Fruit fly (Drosophila melanogaster): ENCODE data around the gene hd.

Gene hd

dm6 chr3R:5374720-5375119, at the start of gene hd, which contains the start of gene CG14667:
hd (minus strand) TSS chr3R:5374962.
CG14667 (plus strand) TSS chr3R:5375022.
- TF ChIP-seq CG1620 (GFP tag; optimal IDR thresholded peaks at IDR 0.05) (no peak), Mnt (GFP tag; optimal IDR thresholded peaks at IDR 0.05) (peak; percentile 14), Hr96 (GFP tag; optimal IDR thresholded peaks at IDR 0.05) (no peak), cnc (optimal IDR thresholded peaks at IDR 0.05) (no peak), CG7101 (tag; optimal IDR thresholded peaks at IDR 0.05) (no peak), Clk (GFP tag; optimal IDR thresholded peaks at IDR 0.05) (no peak), CG7045 (GFP tag; optimal IDR thresholded peaks at IDR 0.05) (no peak), CG12768 (GFP tag; optimal IDR thresholded peaks at IDR 0.05) (no peak), CG14711 (tag; optimal IDR thresholded peaks at IDR 0.05) (no peak), tj (GFP tag; optimal IDR thresholded peaks at IDR 0.05) (no peak), toe (GFP tag; optimal IDR thresholded peaks at IDR 0.05) (peak; percentile 50)

- peak; percentile 60 for TF ChIP-seq kay (GFP tag; ENCODE audit: borderline replicate concordance)
- TF ChIP-seq CG7101 (tag; optimal IDR thresholded peaks at IDR 0.05), result no peak
These were observed 47.4 kb upstream of the hd start for dm6 chr3R:5422123-5422522.

dm6 chr3R:5420454-5420853, 45.7 kb upstream of the hd start:
- TF ChIP-seq CG5204 (GFP tag; optimal IDR thresholded peaks at IDR 0.05), result no peak
- TF ChIP-seq CG7045 (GFP tag; optimal IDR thresholded peaks at IDR 0.05), result no peak
- no peak for TF ChIP-seq Clk (GFP tag; optimal IDR thresholded peaks at IDR 0.05)
- no peak for TF ChIP-seq tj (GFP tag; optimal IDR thresholded peaks at IDR 0.05)
- TF ChIP-seq CG11617 (GFP tag; optimal IDR thresholded peaks at IDR 0.05), result no peak
- TF ChIP-seq cic (GFP tag; optimal IDR thresholded peaks at IDR 0.05), result no peak
- no peak for TF ChIP-seq CG14711 (tag; optimal IDR thresholded peaks at IDR 0.05)
- no peak for TF ChIP-seq ovo (GFP tag; optimal IDR thresholded peaks at IDR 0.05)
- TF ChIP-seq kay (GFP tag; ENCODE audit: borderline replicate concordance), result no peak
- TF ChIP-seq cnc (optimal IDR thresholded peaks at IDR 0.05), result no peak
- TF ChIP-seq CG7101 (tag; optimal IDR thresholded peaks at IDR 0.05), result no peak
- no peak for TF ChIP-seq CG1620 (GFP tag; optimal IDR thresholded peaks at IDR 0.05)
- TF ChIP-seq CG12768 (GFP tag; optimal IDR thresholded peaks at IDR 0.05), result no peak
- no peak for TF ChIP-seq Crg-1 (GFP tag; optimal IDR thresholded peaks at IDR 0.05)
- no peak for TF ChIP-seq Hr96 (GFP tag; optimal IDR thresholded peaks at IDR 0.05)
- no peak for TF ChIP-seq bab1 (GFP tag; optimal IDR thresholded peaks at IDR 0.05)
- TF ChIP-seq toe (GFP tag; optimal IDR thresholded peaks at IDR 0.05), result no peak
- TF ChIP-seq Mnt (GFP tag; optimal IDR thresholded peaks at IDR 0.05), result no peak

dm6 chr3R:5414147-5414748, 39.5 kb upstream of the hd start, which contains the start of gene CG14669:
CG14669 (plus strand) TSS chr3R:5414527.
- TF ChIP-seq toe (GFP tag; optimal IDR thresholded peaks at IDR 0.05) (no peak), Crg-1 (GFP tag; optimal IDR thresholded peaks at IDR 0.05) (no peak), cnc (optimal IDR thresholded peaks at IDR 0.05) (no peak), kay (GFP tag; ENCODE audit: borderline replicate concordance) (no peak), Hr96 (GFP tag; optimal IDR thresholded peaks at IDR 0.05) (no peak), Mnt (GFP tag; optimal IDR thresholded peaks at IDR 0.05) (no peak), CG33017 (tag; optimal IDR thresholded peaks at IDR 0.05) (no peak), CG5204 (GFP tag; optimal IDR thresholded peaks at IDR 0.05) (no peak), Clk (GFP tag; optimal IDR thresholded peaks at IDR 0.05) (no peak), CG11617 (GFP tag; optimal IDR thresholded peaks at IDR 0.05) (no peak)

- TF ChIP-seq toe (GFP tag; optimal IDR thresholded peaks at IDR 0.05) (no peak), Mnt (GFP tag; optimal IDR thresholded peaks at IDR 0.05) (no peak), tj (GFP tag; optimal IDR thresholded peaks at IDR 0.05) (no peak), CG7045 (GFP tag; optimal IDR thresholded peaks at IDR 0.05) (peak; percentile 13), CG5204 (GFP tag; optimal IDR thresholded peaks at IDR 0.05) (peak; percentile 7), CG33017 (tag; optimal IDR thresholded peaks at IDR 0.05) (no peak), CG12768 (GFP tag; optimal IDR thresholded peaks at IDR 0.05) (no peak), Crg-1 (GFP tag; optimal IDR thresholded peaks at IDR 0.05) (no peak), Hr96 (GFP tag; optimal IDR thresholded peaks at IDR 0.05) (no peak), bab1 (GFP tag; optimal IDR thresholded peaks at IDR 0.05) (no peak), CG7101 (tag; optimal IDR thresholded peaks at IDR 0.05) (no peak), cnc (optimal IDR thresholded peaks at IDR 0.05) (no peak), CG14711 (tag; optimal IDR thresholded peaks at IDR 0.05) (no peak), cic (GFP tag; optimal IDR thresholded peaks at IDR 0.05) (no peak), CG11617 (GFP tag; optimal IDR thresholded peaks at IDR 0.05) (no peak)
These were observed 38.2 kb upstream of the hd start for dm6 chr3R:5412987-5413386.

- TF ChIP-seq CG7045 (GFP tag; optimal IDR thresholded peaks at IDR 0.05) (no peak), ovo (GFP tag; optimal IDR thresholded peaks at IDR 0.05) (no peak), Clk (GFP tag; optimal IDR thresholded peaks at IDR 0.05) (no peak), kay (GFP tag; ENCODE audit: borderline replicate concordance) (no peak), CG33017 (tag; optimal IDR thresholded peaks at IDR 0.05) (no peak), cic (GFP tag; optimal IDR thresholded peaks at IDR 0.05) (no peak), CG11617 (GFP tag; optimal IDR thresholded peaks at IDR 0.05) (no peak), CG7101 (tag; optimal IDR thresholded peaks at IDR 0.05) (no peak), CG5204 (GFP tag; optimal IDR thresholded peaks at IDR 0.05) (no peak), toe (GFP tag; optimal IDR thresholded peaks at IDR 0.05) (no peak), bab1 (GFP tag; optimal IDR thresholded peaks at IDR 0.05) (no peak), CG12768 (GFP tag; optimal IDR thresholded peaks at IDR 0.05) (no peak), Mnt (GFP tag; optimal IDR thresholded peaks at IDR 0.05) (no peak), cnc (optimal IDR thresholded peaks at IDR 0.05) (no peak), tj (GFP tag; optimal IDR thresholded peaks at IDR 0.05) (no peak), CG14711 (tag; optimal IDR thresholded peaks at IDR 0.05) (no peak)
These were observed 37.5 kb upstream of the hd start, which contains the start of gene Orco for dm6 chr3R:5412306-5412705. Orco (minus strand) TSS chr3R:5412406.

dm6 chr3R:5403963-5404362, 29.2 kb upstream of the hd start, which contains the start of gene CG2663:
CG2663 (minus strand) TSS chr3R:5404135.
- no peak for TF ChIP-seq kay (GFP tag; ENCODE audit: borderline replicate concordance)
- TF ChIP-seq CG7101 (tag; optimal IDR thresholded peaks at IDR 0.05), result no peak

All from whole organism, adult.